Worm (Caenorhabditis elegans) whole organism, mixed stage, embryonic: Measurements from ENCODE around the gene srd-32.

Experiments
- ceh-43 ChIP-seq: fragments of 200-800 bp; sonication (Bioruptor generic); optimal IDR thresholded peaks from 2 replicates; lab custom pipeline; 2018; ENCODE audit warnings: mild to moderate bottlenecking, missing genetic modification characterization, moderate library complexity, missing compliant biosample characterization
- ces-1 ChIP-seq: fragments of 150-350 bp; optimal IDR thresholded peaks from 2 replicates; lab custom pipeline; 2014; ENCODE audit warnings: missing biosample characterization, missing genetic modification reagents, missing genetic modification characterization
- cnd-1 ChIP-seq: fragments of 200-800 bp; sonication (Bioruptor generic); optimal IDR thresholded peaks from 2 replicates; lab custom pipeline; 2018; ENCODE audit warnings: mild to moderate bottlenecking, missing genetic modification characterization, missing compliant biosample characterization
- lin-13 ChIP-seq: fragments of 150-350 bp; optimal IDR thresholded peaks from 2 replicates; lab custom pipeline; 2014; ENCODE audit warnings: missing biosample characterization, missing genetic modification characterization
- mep-1 ChIP-seq: fragments of 150-350 bp; optimal IDR thresholded peaks from 2 replicates; lab custom pipeline; 2017; ENCODE audit warnings: missing biosample characterization, missing genetic modification reagents, missing genetic modification characterization, inconsistent platforms
- mls-2 ChIP-seq: sonication (generic microtip); optimal IDR thresholded peaks from 2 replicates; lab custom pipeline; 2016; ENCODE audit warnings: mild to moderate bottlenecking, missing genetic modification characterization, moderate library complexity, missing compliant biosample characterization
- nhr-237 ChIP-seq: fragments of 150-350 bp; optimal IDR thresholded peaks from 2 replicates; lab custom pipeline; 2014; ENCODE audit warnings: missing biosample characterization, missing genetic modification characterization
- nhr-28 ChIP-seq: fragments of 150-350 bp; optimal IDR thresholded peaks from 2 replicates; lab custom pipeline; 2014; ENCODE audit warnings: missing biosample characterization, missing genetic modification characterization
- snpc-4 ChIP-seq: fragments of 150-350 bp; optimal IDR thresholded peaks from 2 replicates; lab custom pipeline; 2014; ENCODE audit warnings: missing biosample characterization, missing genetic modification characterization
- sptf-1 ChIP-seq: sonication (generic microtip); optimal IDR thresholded peaks from 2 replicates; lab custom pipeline; 2017; ENCODE audit warnings: mild to moderate bottlenecking, missing genetic modification characterization, moderate library complexity, missing compliant biosample characterization
- unc-120 ChIP-seq: sonication (generic microtip); optimal IDR thresholded peaks from 2 replicates; lab custom pipeline; 2017; ENCODE audit warnings: missing genetic modification characterization, missing compliant biosample characterization; ENCODE audit not compliant: poor library complexity, severe bottlenecking
- unc-39 ChIP-seq: fragments of 150-350 bp; optimal IDR thresholded peaks from 2 replicates; lab custom pipeline; 2014; ENCODE audit warnings: missing biosample characterization, missing genetic modification characterization
- unc-62 ChIP-seq: fragments of 150-350 bp; optimal IDR thresholded peaks from 2 replicates; lab custom pipeline; 2014; ENCODE audit warnings: missing biosample characterization, missing genetic modification reagents, missing genetic modification characterization
- ztf-11 ChIP-seq: fragments of 150-350 bp; optimal IDR thresholded peaks from 2 replicates; lab custom pipeline; 2014; ENCODE audit warnings: missing biosample characterization, missing genetic modification characterization

- no peak for TF ChIP-seq snpc-4 (tag; lab: Kevin White, UChicago)
- no peak for TF ChIP-seq unc-39 (tag; lab: Kevin White, UChicago)
- TF ChIP-seq nhr-237 (tag; lab: Kevin White, UChicago): no peak
- TF ChIP-seq unc-62: no peak
- no peak for TF ChIP-seq lin-13 (tag; lab: Kevin White, UChicago)
- TF ChIP-seq mls-2 (tag; lab: Kevin White, UChicago): no peak
- no peak for TF ChIP-seq nhr-28 (tag; lab: Kevin White, UChicago)
- TF ChIP-seq ces-1 (GFP tag; lab: Kevin White, UChicago): no peak
- TF ChIP-seq sptf-1: no peak
- TF ChIP-seq ceh-43 (GFP tag; lab: Kevin White, UChicago): no peak
- TF ChIP-seq cnd-1 (tag; lab: Kevin White, UChicago): no peak
- no peak for TF ChIP-seq ztf-11
- no peak for TF ChIP-seq unc-120 (tag; lab: Kevin White, UChicago)
- TF ChIP-seq mep-1 (tag; lab: Kevin White, UChicago): no peak
Measured at ce11 chrV:4818563-4818962, 46.9 kb upstream of the srd-32 start, which contains the start of gene ccep-97.
